Fruit fly (Drosophila melanogaster) S2 (cell line): ENCODE data around the gene NLaz.

Source experiments
- CG8478 ChIP-seq: fragments of >200 bp; optimal IDR thresholded peaks from 2 replicates; lab custom pipeline; 2018
- CTCF ChIP-seq, 2 experiments: fragments of >200 bp; optimal IDR thresholded peaks; 2 replicates each; lab custom pipeline; 2018

DNA sequence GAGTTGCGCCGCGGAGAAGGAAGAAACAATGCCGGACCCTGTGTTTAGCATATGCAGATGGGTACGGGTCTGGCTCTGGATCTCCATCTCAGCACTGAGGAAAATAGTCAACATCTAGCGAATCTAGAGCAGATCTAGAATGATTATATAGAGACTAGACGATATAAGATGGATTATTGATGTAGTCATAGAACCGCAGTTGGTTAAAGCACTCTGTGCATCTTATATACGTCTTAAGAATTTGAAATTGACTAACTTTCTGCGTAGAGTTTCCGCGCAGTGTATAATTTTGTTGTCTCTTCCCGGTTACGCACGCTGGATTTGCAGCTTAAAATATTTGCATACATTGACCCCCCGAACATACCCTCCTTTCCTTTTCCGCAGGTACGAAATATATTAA, 48.1 kb upstream of the NLaz start:
- TF ChIP-seq CTCF (optimal IDR thresholded peaks at IDR 0.05; lab: Kevin White, UChicago) (no peak), CG8478 (lab: Kevin White, UChicago) (no peak)
